Fruit fly (Drosophila melanogaster): Measurements from ENCODE around the gene CG33303.

Gene CG33303

dm6 chr2L:10386208-10386805 is 10.8 kb upstream of the CG33303 start, which contains the start of the genes Cdk1 and mRpS7 (continued):
- TF ChIP-seq br (optimal IDR thresholded peaks at IDR 0.05), result no peak
- peak; percentile 68 for TF ChIP-seq CG10209 (GFP tag; optimal IDR thresholded peaks at IDR 0.05)
- TF ChIP-seq CHES-1-like (GFP tag; optimal IDR thresholded peaks at IDR 0.05), result peak; percentile 47
- peak; percentile 79 for TF ChIP-seq Meics (GFP tag; optimal IDR thresholded peaks at IDR 0.05)
- peak; percentile 30 for TF ChIP-seq CG17186 (GFP tag; optimal IDR thresholded peaks at IDR 0.05)
- peak; percentile 32 for TF ChIP-seq CG12299 (tag; optimal IDR thresholded peaks at IDR 0.05)
- peak; percentile 23 for TF ChIP-seq CG31388 (GFP tag; optimal IDR thresholded peaks at IDR 0.05)
- TF ChIP-seq trem (tag; optimal IDR thresholded peaks at IDR 0.05), result peak; percentile 61
- TF ChIP-seq CG12071 (GFP tag; optimal IDR thresholded peaks at IDR 0.05), result no peak
- no peak for TF ChIP-seq Abd-B (GFP tag; optimal IDR thresholded peaks at IDR 0.05)
- peak; percentile 84 for TF ChIP-seq CG18262 (tag; optimal IDR thresholded peaks at IDR 0.05)
- TF ChIP-seq CG5180 (GFP tag; optimal IDR thresholded peaks at IDR 0.05), result no peak
- no peak for TF ChIP-seq psq (GFP tag; optimal IDR thresholded peaks at IDR 0.05)
- TF ChIP-seq CG14014 (GFP tag; IDR thresholded peaks at IDR 0.05), result peak; percentile 70
- TF ChIP-seq D (optimal IDR thresholded peaks at IDR 0.05), result no peak
- TF ChIP-seq D (GFP tag; optimal IDR thresholded peaks at IDR 0.05), result peak; percentile 64
- TF ChIP-seq Trl (optimal IDR thresholded peaks at IDR 0.05), result no peak
- TF ChIP-seq Trl (GFP tag; optimal IDR thresholded peaks at IDR 0.05), result peak; percentile 54
- peak; percentile 98 for TF ChIP-seq CG1603 (tag; optimal IDR thresholded peaks at IDR 0.05)
- peak; percentile 78 for TF ChIP-seq slbo (GFP tag; IDR thresholded peaks at IDR 0.05)
- TF ChIP-seq CG15011 (GFP tag; optimal IDR thresholded peaks at IDR 0.05), result peak; percentile 41
- TF ChIP-seq fd102C (GFP tag; optimal IDR thresholded peaks at IDR 0.05), result no peak
- no peak for TF ChIP-seq ro (GFP tag; IDR thresholded peaks at IDR 0.05)
- no peak for TF ChIP-seq ATbp (GFP tag; optimal IDR thresholded peaks at IDR 0.05)
- no peak for TF ChIP-seq lbe (GFP tag; optimal IDR thresholded peaks at IDR 0.05)
- no peak for TF ChIP-seq CG43689 (GFP tag; IDR thresholded peaks at IDR 0.05)
- no peak for TF ChIP-seq Nf-YA (GFP tag; IDR thresholded peaks at IDR 0.05)
- TF ChIP-seq Ptx1 (GFP tag; IDR thresholded peaks at IDR 0.05), result peak; percentile 65
- peak; percentile 51 for TF ChIP-seq nerfin-1 (tag; optimal IDR thresholded peaks at IDR 0.05)
- TF ChIP-seq TFAM (GFP tag; optimal IDR thresholded peaks at IDR 0.05), result no peak
- no peak for TF ChIP-seq CG10959 (GFP tag; IDR thresholded peaks at IDR 0.05)
- TF ChIP-seq pho (GFP tag; optimal IDR thresholded peaks at IDR 0.05), result peak; percentile 63
- no peak for TF ChIP-seq Dip2 (GFP tag; IDR thresholded peaks at IDR 0.05)
- TF ChIP-seq CG6689 (GFP tag; IDR thresholded peaks at IDR 0.05), result peak; percentile 78; the same call in 1 of the 2 replicates
- TF ChIP-seq CG6272 (GFP tag; IDR thresholded peaks at IDR 0.05), result 0 out of 2 replicates have a peak, but pooled peaks have one; percentile 7
- TF ChIP-seq ac (GFP tag; optimal IDR thresholded peaks at IDR 0.05), result no peak
- TF ChIP-seq h (optimal IDR thresholded peaks at IDR 0.05), result no peak
- TF ChIP-seq CG12236 (GFP tag; optimal IDR thresholded peaks at IDR 0.05), result no peak
- TF ChIP-seq lola (GFP tag; optimal IDR thresholded peaks at IDR 0.05), result peak in 1 of 3 experiments; percentile 72
- TF ChIP-seq Ravus (GFP tag; IDR thresholded peaks at IDR 0.05), result no peak; the same call in 1 of the 2 replicates
- TF ChIP-seq CG5953 (GFP tag; IDR thresholded peaks at IDR 0.05), result 0 out of 2 replicates have a peak, but pooled peaks have one; percentile 52
- peak; percentile 40 for TF ChIP-seq HHEX (GFP tag; optimal IDR thresholded peaks at IDR 0.05)
- TF ChIP-seq Atf-2 (GFP tag; optimal IDR thresholded peaks at IDR 0.05), result peak; percentile 38
- peak; percentile 76 for TF ChIP-seq NfI (GFP tag; optimal IDR thresholded peaks at IDR 0.05)
- TF ChIP-seq Tbp (GFP tag; optimal IDR thresholded peaks at IDR 0.05), result no peak
- TF ChIP-seq Elba2 (GFP tag; optimal IDR thresholded peaks at IDR 0.05), result peak; percentile 29
- TF ChIP-seq CG14667 (GFP tag; IDR thresholded peaks at IDR 0.05), result no peak; the same call in 1 of the 2 replicates
- peak; percentile 47; the same call in 1 of the 3 replicates for TF ChIP-seq H15 (GFP tag; IDR thresholded peaks at IDR 0.05)
- TF ChIP-seq az2 (GFP tag; optimal IDR thresholded peaks at IDR 0.05), result peak; percentile 67
- TF ChIP-seq GATAe (GFP tag; conservative IDR thresholded peaks at IDR 0.05), result no peak
- TF ChIP-seq ara (GFP tag; IDR thresholded peaks at IDR 0.05), result no peak
- TF ChIP-seq caup (GFP tag; optimal IDR thresholded peaks at IDR 0.05; ENCODE audit: severe bottlenecking), result peak; percentile 52

All from whole organism, embryonic.